Comparison of ENCODE assay signal across 5 worm cellular contexts in genomic region chrII:7889321-7889720, ce11.
TF ChIP-seq lines count a peak whose summit lies in the region.

No protein-coding gene starts in this region.

TF ChIP-seq in whole organism, L1 larva, 84 proteins besides CTCF, POLR2A, EP300 and RAD21:
- TF ChIP-seq lin-35 (GFP tag; optimal IDR thresholded peaks at IDR 0.05; lab: Kevin White, UChicago) = peak in 1 of 2 experiments; percentile 11
- peak; percentile 57 for TF ChIP-seq elt-2 (tag; optimal IDR thresholded peaks at IDR 0.05; lab: Kevin White, UChicago)
- TF ChIP-seq vab-15 (tag; optimal IDR thresholded peaks at IDR 0.05; lab: Kevin White, UChicago) = no peak

TF ChIP-seq in whole organism, L2 larva, 48 proteins besides CTCF, POLR2A, EP300 and RAD21:
- TF ChIP-seq nhr-129 (tag; optimal IDR thresholded peaks at IDR 0.05; lab: Kevin White, UChicago) = no peak
- TF ChIP-seq fos-1 (tag; optimal IDR thresholded peaks at IDR 0.05; lab: Kevin White, UChicago) = peak; percentile 27
- TF ChIP-seq sma-9 (GFP tag; optimal IDR thresholded peaks at IDR 0.05; lab: Kevin White, UChicago) = peak; percentile 64
- no peak for TF ChIP-seq sma-9 (tag; optimal IDR thresholded peaks at IDR 0.05; lab: Kevin White, UChicago)
- no peak for TF ChIP-seq nhr-77 (tag; optimal IDR thresholded peaks at IDR 0.05; lab: Kevin White, UChicago)
- no peak for TF ChIP-seq ZK546.5 (tag; optimal IDR thresholded peaks at IDR 0.05; lab: Kevin White, UChicago)
- TF ChIP-seq lin-39 (tag; optimal IDR thresholded peaks at IDR 0.05; lab: Kevin White, UChicago) = no peak
- no peak for TF ChIP-seq unc-39 (tag; optimal IDR thresholded peaks at IDR 0.05; lab: Kevin White, UChicago)
- TF ChIP-seq ceh-82 (tag; optimal IDR thresholded peaks at IDR 0.05; lab: Kevin White, UChicago) = no peak
- peak; percentile 1 for TF ChIP-seq gmeb-1 (tag; optimal IDR thresholded peaks at IDR 0.05; lab: Kevin White, UChicago)
- TF ChIP-seq lsy-2 (tag; optimal IDR thresholded peaks at IDR 0.05; lab: Kevin White, UChicago) = no peak
- no peak for TF ChIP-seq nhr-6 (tag; optimal IDR thresholded peaks at IDR 0.05; lab: Kevin White, UChicago)
- TF ChIP-seq nhr-237 (tag; optimal IDR thresholded peaks at IDR 0.05; lab: Kevin White, UChicago) = no peak
- TF ChIP-seq zag-1 (tag; optimal IDR thresholded peaks at IDR 0.05; lab: Kevin White, UChicago) = no peak
- no peak for TF ChIP-seq ama-1 (optimal IDR thresholded peaks at IDR 0.05; lab: Kevin White, UChicago)
- TF ChIP-seq unc-62 (GFP tag; optimal IDR thresholded peaks at IDR 0.05; lab: Kevin White, UChicago) = no peak
- no peak for TF ChIP-seq R02D3.7 (tag; optimal IDR thresholded peaks at IDR 0.05; lab: Kevin White, UChicago)

TF ChIP-seq in whole organism, L3 larva, 47 proteins besides CTCF, POLR2A, EP300 and RAD21:
- TF ChIP-seq fkh-2 (tag; optimal IDR thresholded peaks at IDR 0.05; lab: Kevin White, UChicago) (no peak), elt-2 (tag; optimal IDR thresholded peaks at IDR 0.05; lab: Kevin White, UChicago) (peak; percentile 74), pqm-1 (tag; optimal IDR thresholded peaks at IDR 0.05; lab: Kevin White, UChicago) (peak; percentile 57)

TF ChIP-seq in whole organism, L4 larva, 104 proteins besides CTCF, POLR2A, EP300 and RAD21:
- TF ChIP-seq hlh-30 (tag; optimal IDR thresholded peaks at IDR 0.05; lab: Kevin White, UChicago; ENCODE audit: insufficient read depth) (peak; percentile 37), hlh-11 (tag; optimal IDR thresholded peaks at IDR 0.05; lab: Kevin White, UChicago) (peak; percentile 52), nhr-6 (tag; optimal IDR thresholded peaks at IDR 0.05; lab: Kevin White, UChicago) (no peak), zag-1 (tag; optimal IDR thresholded peaks at IDR 0.05; lab: Kevin White, UChicago) (no peak), nhr-28 (tag; optimal IDR thresholded peaks at IDR 0.05; lab: Kevin White, UChicago) (no peak), dve-1 (tag; optimal IDR thresholded peaks at IDR 0.05; lab: Kevin White, UChicago; ENCODE audit: insufficient read depth) (peak; percentile 21), dmd-6 (GFP tag; IDR thresholded peaks at IDR 0.05; lab: Robert Waterston, UW) (peak; percentile 28; the same call in 1 of the 2 replicates), pqm-1 (tag; optimal IDR thresholded peaks at IDR 0.05; lab: Kevin White, UChicago) (peak; percentile 48)

TF ChIP-seq in whole organism, young adult, 124 proteins besides CTCF, POLR2A, EP300 and RAD21:
- TF ChIP-seq ztf-18 (tag; optimal IDR thresholded peaks at IDR 0.05; lab: Kevin White, UChicago) = no peak
- peak; percentile 49 for TF ChIP-seq nhr-80 (tag; optimal IDR thresholded peaks at IDR 0.05; lab: Kevin White, UChicago)
- TF ChIP-seq xnd-1 (tag; optimal IDR thresholded peaks at IDR 0.05; lab: Kevin White, UChicago) = no peak
